Worm (Caenorhabditis elegans): ENCODE data around the gene R05G6.9.

R05G6.9 gene

ce11 chrIV:7497750-7498149 is 18.3 kb downstream of the R05G6.9 start, which contains the start of gene egas-4:
Gene egas-4 (minus strand): TSS chrIV:7497850.
- TF ChIP-seq hmbx-1 (tag; optimal IDR thresholded peaks at IDR 0.05) (no peak), scrt-1 (GFP tag; IDR thresholded peaks at IDR 0.05) (no peak), hnd-1 (tag; optimal IDR thresholded peaks at IDR 0.05) (no peak), ceh-13 (GFP tag; optimal IDR thresholded peaks at IDR 0.05) (no peak), ama-1 (optimal IDR thresholded peaks at IDR 0.05) (no peak), B0310.2 (tag; optimal IDR thresholded peaks at IDR 0.05) (no peak), ets-7 (tag; optimal IDR thresholded peaks at IDR 0.05) (no peak), pes-1 (GFP tag; IDR thresholded peaks at IDR 0.05) (no peak)

- TF ChIP-seq pes-1 (GFP tag; IDR thresholded peaks at IDR 0.05) (no peak), tbx-11 (GFP tag; IDR thresholded peaks at IDR 0.05) (no peak), tra-4 (tag; optimal IDR thresholded peaks at IDR 0.05) (no peak), ceh-13 (GFP tag; optimal IDR thresholded peaks at IDR 0.05) (no peak), ets-7 (tag; optimal IDR thresholded peaks at IDR 0.05) (no peak)
These were observed 18.9 kb downstream of the R05G6.9 start for ce11 chrIV:7497205-7497604.

- TF ChIP-seq hmg-4 (GFP tag; optimal IDR thresholded peaks at IDR 0.05) (no peak), scrt-1 (GFP tag; IDR thresholded peaks at IDR 0.05) (no peak), aly-1 (tag; optimal IDR thresholded peaks at IDR 0.05) (no peak), flt-1 (GFP tag; IDR thresholded peaks at IDR 0.05) (no peak), B0310.2 (tag; optimal IDR thresholded peaks at IDR 0.05) (no peak), sea-1 (GFP tag; conservative IDR thresholded peaks at IDR 0.05) (no peak), pes-1 (GFP tag; IDR thresholded peaks at IDR 0.05) (no peak), ceh-36 (tag; optimal IDR thresholded peaks at IDR 0.05) (no peak), ama-1 (optimal IDR thresholded peaks at IDR 0.05) (no peak), F13C5.2 (tag; optimal IDR thresholded peaks at IDR 0.05) (no peak), ets-7 (tag; optimal IDR thresholded peaks at IDR 0.05) (no peak), ceh-13 (GFP tag; optimal IDR thresholded peaks at IDR 0.05) (no peak), hmbx-1 (tag; optimal IDR thresholded peaks at IDR 0.05) (no peak), hnd-1 (tag; optimal IDR thresholded peaks at IDR 0.05) (no peak)
These were observed 24.6 kb downstream of the R05G6.9 start, which contains the start of gene F55G1.1 for ce11 chrIV:7491464-7491863. Gene F55G1.1 (plus strand): TSS chrIV:7491764.

DNA sequence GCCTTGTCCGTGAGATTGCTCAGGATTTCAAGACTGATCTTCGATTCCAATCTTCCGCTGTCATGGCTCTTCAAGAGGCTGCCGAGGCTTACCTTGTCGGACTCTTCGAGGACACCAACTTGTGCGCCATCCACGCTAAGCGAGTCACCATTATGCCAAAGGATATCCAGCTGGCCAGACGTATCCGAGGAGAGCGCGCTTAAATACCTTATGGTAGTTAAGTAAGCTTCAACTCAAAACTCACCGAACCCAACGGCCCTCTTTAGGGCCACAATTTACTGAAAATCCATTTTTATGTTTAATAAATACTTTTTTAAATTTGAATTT is 27.6 kb downstream of the R05G6.9 start:
- TF ChIP-seq B0310.2 (tag; optimal IDR thresholded peaks at IDR 0.05) (no peak), aly-1 (tag; optimal IDR thresholded peaks at IDR 0.05) (peak; percentile 99), ceh-36 (tag; optimal IDR thresholded peaks at IDR 0.05) (no peak), scrt-1 (GFP tag; IDR thresholded peaks at IDR 0.05) (no peak), tra-4 (tag; optimal IDR thresholded peaks at IDR 0.05) (no peak), pes-1 (GFP tag; IDR thresholded peaks at IDR 0.05) (peak; percentile 56; the same call in 1 of the 2 replicates), hmg-4 (GFP tag; optimal IDR thresholded peaks at IDR 0.05) (no peak), F13C5.2 (tag; optimal IDR thresholded peaks at IDR 0.05) (no peak), hnd-1 (tag; optimal IDR thresholded peaks at IDR 0.05) (no peak), hmbx-1 (tag; optimal IDR thresholded peaks at IDR 0.05) (no peak), tbx-37 (GFP tag; conservative IDR thresholded peaks at IDR 0.05) (no peak), flt-1 (GFP tag; IDR thresholded peaks at IDR 0.05) (no peak; the same call in 1 of the 2 replicates), tbx-11 (GFP tag; IDR thresholded peaks at IDR 0.05) (peak; percentile 23; the same call in 1 of the 2 replicates), ets-7 (tag; optimal IDR thresholded peaks at IDR 0.05) (no peak), ama-1 (optimal IDR thresholded peaks at IDR 0.05) (peak; percentile 93), ceh-13 (GFP tag; optimal IDR thresholded peaks at IDR 0.05) (no peak), sea-1 (GFP tag; conservative IDR thresholded peaks at IDR 0.05) (no peak)

DNA sequence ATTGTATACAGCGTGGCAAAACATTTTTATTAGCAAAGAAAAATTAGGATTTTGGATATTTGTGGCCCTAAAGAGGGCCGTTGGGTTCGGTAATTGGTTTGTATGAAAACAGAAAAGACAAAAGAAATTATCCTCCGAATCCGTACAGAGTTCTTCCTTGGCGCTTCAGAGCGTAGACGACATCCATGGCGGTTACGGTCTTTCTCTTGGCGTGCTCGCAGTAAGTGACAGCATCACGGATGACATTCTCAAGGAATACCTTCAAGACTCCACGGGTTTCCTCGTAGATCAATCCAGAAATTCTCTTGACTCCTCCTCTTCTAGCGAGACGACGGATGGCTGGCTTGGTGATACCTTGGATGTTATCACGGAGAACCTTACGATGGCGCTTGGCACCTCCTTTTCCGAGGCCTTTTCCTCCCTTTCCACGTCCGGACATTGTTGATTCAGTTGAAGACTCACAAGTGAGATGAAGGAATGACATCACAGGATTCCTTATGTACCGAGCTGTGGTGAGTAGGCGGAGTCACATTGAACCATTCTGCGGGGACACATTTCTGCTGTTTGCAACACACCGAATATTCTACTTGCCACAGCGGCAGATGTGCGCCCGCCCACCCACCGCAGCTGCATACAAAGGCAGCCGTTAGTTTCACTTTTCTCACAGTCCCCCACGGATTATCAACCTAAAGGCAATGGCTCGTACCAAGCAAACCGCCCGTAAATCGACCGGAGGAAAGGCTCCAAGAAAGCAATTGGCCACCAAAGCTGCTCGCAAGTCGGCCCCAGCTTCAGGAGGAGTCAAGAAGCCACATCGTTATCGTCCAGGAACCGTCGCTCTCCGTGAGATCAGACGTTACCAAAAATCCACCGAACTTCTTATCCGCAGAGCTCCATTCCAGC is 28.3 kb downstream of the R05G6.9 start, which contains the start of the genes his-60 and his-59:
Gene his-60, minus strand, starts transcription at position 439 of the 903 bp plus-strand sequence.
Gene his-59, plus strand, starts transcription at position 696 of the 903 bp plus-strand sequence.
- peak; percentile 56 for TF ChIP-seq hmg-4 (GFP tag; optimal IDR thresholded peaks at IDR 0.05)
- peak; percentile 79 for TF ChIP-seq sea-1 (GFP tag; conservative IDR thresholded peaks at IDR 0.05)
- TF ChIP-seq ama-1 (optimal IDR thresholded peaks at IDR 0.05), result peak; percentile 98
- peak; percentile 84 for TF ChIP-seq pes-1 (GFP tag; IDR thresholded peaks at IDR 0.05)
- no peak for TF ChIP-seq ets-7 (tag; optimal IDR thresholded peaks at IDR 0.05)
- TF ChIP-seq flt-1 (GFP tag; IDR thresholded peaks at IDR 0.05), result peak; percentile 58
- peak; percentile 98 for TF ChIP-seq aly-1 (tag; optimal IDR thresholded peaks at IDR 0.05)
- TF ChIP-seq scrt-1 (GFP tag; IDR thresholded peaks at IDR 0.05), result 0 out of 2 replicates have a peak, but pooled peaks have one; percentile 45
- TF ChIP-seq tra-4 (tag; optimal IDR thresholded peaks at IDR 0.05), result peak; percentile 76
- TF ChIP-seq tbx-11 (GFP tag; IDR thresholded peaks at IDR 0.05), result no peak; the same call in 1 of the 2 replicates
- no peak for TF ChIP-seq tbx-37 (GFP tag; conservative IDR thresholded peaks at IDR 0.05)
- TF ChIP-seq B0310.2 (tag; optimal IDR thresholded peaks at IDR 0.05), result peak; percentile 67
- peak; percentile 70 for TF ChIP-seq hmbx-1 (tag; optimal IDR thresholded peaks at IDR 0.05)
- no peak for TF ChIP-seq hnd-1 (tag; optimal IDR thresholded peaks at IDR 0.05)
- TF ChIP-seq F13C5.2 (tag; optimal IDR thresholded peaks at IDR 0.05), result peak; percentile 47
- peak; percentile 77 for TF ChIP-seq ceh-36 (tag; optimal IDR thresholded peaks at IDR 0.05)
- TF ChIP-seq ceh-13 (GFP tag; optimal IDR thresholded peaks at IDR 0.05), result peak; percentile 45

- TF ChIP-seq ceh-36 (tag; optimal IDR thresholded peaks at IDR 0.05), result peak; percentile 31
- peak; percentile 52 for TF ChIP-seq F13C5.2 (tag; optimal IDR thresholded peaks at IDR 0.05)
- TF ChIP-seq ceh-13 (GFP tag; optimal IDR thresholded peaks at IDR 0.05), result no peak
- no peak for TF ChIP-seq hmbx-1 (tag; optimal IDR thresholded peaks at IDR 0.05)
- no peak for TF ChIP-seq ets-7 (tag; optimal IDR thresholded peaks at IDR 0.05)
- peak; percentile 36 for TF ChIP-seq hmg-4 (GFP tag; optimal IDR thresholded peaks at IDR 0.05)
- no peak for TF ChIP-seq tbx-11 (GFP tag; IDR thresholded peaks at IDR 0.05)
- peak; percentile 20 for TF ChIP-seq tra-4 (tag; optimal IDR thresholded peaks at IDR 0.05)
- no peak for TF ChIP-seq hnd-1 (tag; optimal IDR thresholded peaks at IDR 0.05)
- TF ChIP-seq aly-1 (tag; optimal IDR thresholded peaks at IDR 0.05), result peak; percentile 79
- TF ChIP-seq B0310.2 (tag; optimal IDR thresholded peaks at IDR 0.05), result peak; percentile 46
- TF ChIP-seq tbx-37 (GFP tag; conservative IDR thresholded peaks at IDR 0.05), result no peak
- peak; percentile 95 for TF ChIP-seq ama-1 (optimal IDR thresholded peaks at IDR 0.05)
- no peak for TF ChIP-seq scrt-1 (GFP tag; IDR thresholded peaks at IDR 0.05)
- TF ChIP-seq pes-1 (GFP tag; IDR thresholded peaks at IDR 0.05), result 0 out of 2 replicates have a peak, but pooled peaks have one; percentile 4
- no peak for TF ChIP-seq flt-1 (GFP tag; IDR thresholded peaks at IDR 0.05)
These were observed 29.7 kb downstream of the R05G6.9 start, which contains the start of the genes his-61 and his-62 for ce11 chrIV:7486201-7486947. Gene his-61 (minus strand): TSS chrIV:7486217. Gene his-62 (plus strand): TSS chrIV:7486545.
